Fruit fly (Drosophila melanogaster): ENCODE results near the gene CG9525.

Gene CG9525

dm6 chr2L:8937003-8937402 is 25.2 kb downstream of the CG9525 start, which contains the start of gene Tsp29Fb (continued):
- TF ChIP-seq CG15011 (GFP tag; optimal IDR thresholded peaks at IDR 0.05) (peak; percentile 73), Fer1 (GFP tag; optimal IDR thresholded peaks at IDR 0.05) (peak; percentile 91), oc (tag; optimal IDR thresholded peaks at IDR 0.05) (peak; percentile 38), ab (GFP tag; optimal IDR thresholded peaks at IDR 0.05) (no peak), klu (GFP tag; IDR thresholded peaks at IDR 0.05) (peak; percentile 52; the same call in 1 of the 2 replicates), CG12071 (GFP tag; optimal IDR thresholded peaks at IDR 0.05) (peak; percentile 56), zfh2 (GFP tag; optimal IDR thresholded peaks at IDR 0.05) (peak; percentile 61), nom (GFP tag; optimal IDR thresholded peaks at IDR 0.05) (no peak), CG13123 (GFP tag; optimal IDR thresholded peaks at IDR 0.05) (no peak), Hmr (GFP tag; optimal IDR thresholded peaks at IDR 0.05) (peak; percentile 87), Nf-YB (GFP tag; optimal IDR thresholded peaks at IDR 0.05) (peak; percentile 46), ATbp (GFP tag; optimal IDR thresholded peaks at IDR 0.05) (peak; percentile 67), wor (GFP tag; IDR thresholded peaks at IDR 0.05) (peak; percentile 60; the same call in 1 of the 2 replicates), CG10267 (tag; optimal IDR thresholded peaks at IDR 0.05) (peak; percentile 52), Chrac-16 (GFP tag; optimal IDR thresholded peaks at IDR 0.05) (peak; percentile 56), CG7357 (GFP tag; IDR thresholded peaks at IDR 0.05) (peak; percentile 67; the same call in 2 of the 3 replicates), CG11504 (tag; optimal IDR thresholded peaks at IDR 0.05) (peak; percentile 86), BEAF-32 (GFP tag; optimal IDR thresholded peaks at IDR 0.05) (no peak), CG3995 (GFP tag; optimal IDR thresholded peaks at IDR 0.05) (peak; percentile 11), lov (optimal IDR thresholded peaks at IDR 0.05) (no peak), lov (GFP tag; IDR thresholded peaks at IDR 0.05) (no peak), CG15601 (tag; optimal IDR thresholded peaks at IDR 0.05) (peak; percentile 17), Vsx1 (GFP tag; optimal IDR thresholded peaks at IDR 0.05) (no peak), CG14860 (GFP tag; IDR thresholded peaks at IDR 0.05; ENCODE audit: partially characterized antibody) (no peak), CG15514 (GFP tag; optimal IDR thresholded peaks at IDR 0.05) (peak; percentile 62), CG8089 (GFP tag; optimal IDR thresholded peaks at IDR 0.05) (peak; percentile 4), CG7928 (GFP tag; optimal IDR thresholded peaks at IDR 0.05) (peak; percentile 15), dysf (GFP tag; IDR thresholded peaks at IDR 0.05) (peak; percentile 81; the same call in 2 of the 3 replicates), CG13624 (GFP tag; optimal IDR thresholded peaks at IDR 0.05) (peak; percentile 71), vfl (GFP tag; optimal IDR thresholded peaks at IDR 0.05) (no peak), TFAM (GFP tag; optimal IDR thresholded peaks at IDR 0.05) (no peak), Six4 (GFP tag; optimal IDR thresholded peaks at IDR 0.05) (peak; percentile 51), pan (optimal IDR thresholded peaks at IDR 0.05) (no peak), pan (GFP tag; optimal IDR thresholded peaks at IDR 0.05 in 1 of 2, IDR thresholded peaks at IDR 0.05 in 1 of 2) (peak in 1 of 2 experiments; percentile 66), Drgx (GFP tag; IDR thresholded peaks at IDR 0.05) (no peak), E2f1 (GFP tag; IDR thresholded peaks at IDR 0.05) (peak; percentile 61; the same call in 1 of the 2 replicates), lab (GFP tag; optimal IDR thresholded peaks at IDR 0.05) (peak; percentile 90), CG1024 (GFP tag; IDR thresholded peaks at IDR 0.05) (no peak), BtbVII (GFP tag; optimal IDR thresholded peaks at IDR 0.05) (peak; percentile 70), sens-2 (GFP tag; IDR thresholded peaks at IDR 0.05) (no peak), zen (tag; optimal IDR thresholded peaks at IDR 0.05) (no peak), CHES-1-like (GFP tag; optimal IDR thresholded peaks at IDR 0.05) (peak; percentile 54), bigmax (GFP tag; optimal IDR thresholded peaks at IDR 0.05) (no peak), HLHmδ (GFP tag; optimal IDR thresholded peaks at IDR 0.05) (no peak), Doc3 (GFP tag; IDR thresholded peaks at IDR 0.05; ENCODE audit: partially characterized antibody) (no peak), Hr78 (GFP tag; optimal IDR thresholded peaks at IDR 0.05) (peak in 1 of 2 experiments; percentile 7), hth (optimal IDR thresholded peaks at IDR 0.05) (no peak), Hsf (GFP tag; optimal IDR thresholded peaks at IDR 0.05) (peak; percentile 58), nmo (GFP tag; optimal IDR thresholded peaks at IDR 0.05) (peak; percentile 77), Rx (GFP tag; IDR thresholded peaks at IDR 0.05) (peak; percentile 47; the same call in 1 of the 2 replicates), esg (GFP tag; conservative IDR thresholded peaks at IDR 0.05) (peak; percentile 70)

Measured in whole organism, embryonic.